Fruit fly (Drosophila melanogaster) whole organism: ENCODE measurements around the gene SPARC.

Source experiments
- CG8478 ChIP-seq: fragments of >200 bp; optimal IDR thresholded peaks from 2 replicates; lab custom pipeline; 2018; ENCODE audit warnings: inconsistent platforms
- Dll ChIP-seq: fragments of >200 bp; optimal IDR thresholded peaks from 2 replicates; lab custom pipeline; 2017
- EcR ChIP-seq, 2 experiments: fragments of >200 bp; optimal IDR thresholded peaks; 2 replicates each; lab custom pipeline; 2017; ENCODE audit warnings: missing biosample characterization in 2 of 2, missing genetic modification characterization in 2 of 2, missing genetic modification reagents in 2 of 2
- pan ChIP-seq: fragments of >200 bp; optimal IDR thresholded peaks from 2 replicates; lab custom pipeline; 2017
- usp ChIP-seq: fragments of >200 bp; optimal IDR thresholded peaks from 2 replicates; lab custom pipeline; 2017; ENCODE audit warnings: missing biosample characterization, missing genetic modification characterization, mixed read lengths

DNA sequence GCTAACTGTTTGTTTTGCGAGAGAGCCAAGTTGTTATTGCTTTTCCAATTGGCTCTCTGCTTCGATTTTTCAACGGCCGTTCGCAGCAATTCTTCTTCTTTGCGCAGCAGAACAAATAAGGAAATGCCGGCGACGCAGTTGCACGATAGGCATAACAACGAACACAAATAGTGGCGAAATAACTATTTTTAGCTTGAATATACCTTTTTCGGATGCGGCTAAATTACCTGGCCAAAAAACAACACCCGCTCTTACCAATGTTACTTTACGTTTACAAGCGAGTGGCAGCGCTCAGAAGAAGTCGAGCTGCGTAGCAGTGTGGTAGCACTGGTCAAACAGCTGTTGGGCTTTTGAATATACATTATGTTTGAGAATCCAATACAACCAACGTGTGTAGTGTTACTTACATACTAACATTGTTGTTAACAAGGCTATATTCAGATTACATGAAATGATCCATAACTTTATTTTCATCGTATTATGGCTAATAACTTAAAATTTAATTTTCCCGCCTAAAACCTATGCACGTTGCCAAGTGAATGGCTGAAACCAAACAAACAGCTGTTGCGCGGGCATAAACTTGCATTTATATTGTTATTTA, 8.8 kb downstream of the SPARC start, which contains the start of the genes Lerp and IntS12:
- TF ChIP-seq CG8478 (lab: Kevin White, UChicago) (no peak), usp (GFP tag; lab: Kevin White, UChicago) (no peak), pan (lab: Kevin White, UChicago) (no peak), EcR (GFP tag; optimal IDR thresholded peaks at IDR 0.05; lab: Kevin White, UChicago) (no peak), Dll (lab: Kevin White, UChicago) (no peak)
